Fruit fly (Drosophila melanogaster) whole organism, embryonic: ENCODE data around the gene LpR2.
A peak's percentile ranks its signal among the peaks of the same experiment; 100 is the strongest.

Experiments used
- Aef1 ChIP-seq: fragments of 200-800 bp; sonication (Bioruptor generic); IDR thresholded peaks from 3 replicates; pipeline ENCODE4 v1.3.6; 2022; ENCODE audit warnings: missing biosample characterization, missing genetic modification characterization
- CG10366 ChIP-seq: fragments of 200-800 bp; sonication (Bioruptor generic); IDR thresholded peaks from 2 replicates; pipeline ENCODE4 v1.3.6; 2022; ENCODE audit warnings: missing biosample characterization, missing genetic modification characterization
- CG10431 ChIP-seq: fragments of 200-800 bp; sonication (Bioruptor generic); optimal IDR thresholded peaks from 3 replicates; lab custom pipeline; 2018; ENCODE audit warnings: missing biosample characterization, mild to moderate bottlenecking, missing genetic modification characterization
- CG10565 ChIP-seq: fragments of 200-800 bp; sonication (Bioruptor generic); optimal IDR thresholded peaks from 3 replicates; lab custom pipeline; 2016; ENCODE audit warnings: missing biosample characterization, mild to moderate bottlenecking, missing genetic modification characterization
- CG11398 ChIP-seq: fragments of 200-800 bp; sonication (Bioruptor generic); optimal IDR thresholded peaks from 2 replicates; lab custom pipeline; 2016; ENCODE audit warnings: missing biosample characterization, missing genetic modification characterization
- CG11560 ChIP-seq: fragments of 200-800 bp; sonication (Bioruptor generic); IDR thresholded peaks from 3 replicates; pipeline ENCODE4 v1.3.6; 2022; ENCODE audit warnings: missing biosample characterization, missing genetic modification characterization
- CG11723 ChIP-seq: fragments of 200-800 bp; sonication (Bioruptor generic); optimal IDR thresholded peaks from 2 replicates; lab custom pipeline; 2017; ENCODE audit warnings: missing biosample characterization, mild to moderate bottlenecking, missing genetic modification characterization
- CG12744 ChIP-seq: fragments of 200-800 bp; sonication (Bioruptor generic); optimal IDR thresholded peaks from 2 replicates; lab custom pipeline; 2016; ENCODE audit warnings: missing biosample characterization, missing genetic modification characterization
- CG13424 ChIP-seq: fragments of 200-800 bp; sonication (Bioruptor generic); optimal IDR thresholded peaks from 2 replicates; lab custom pipeline; 2019; ENCODE audit warnings: missing biosample characterization, mild to moderate bottlenecking, missing genetic modification characterization, moderate library complexity
- CG15479 ChIP-seq: fragments of 200-800 bp; sonication (Bioruptor generic); optimal IDR thresholded peaks from 3 replicates; lab custom pipeline; 2019; ENCODE audit warnings: missing biosample characterization, mild to moderate bottlenecking, missing genetic modification characterization, moderate library complexity
- CG16815 ChIP-seq: fragments of 200-800 bp; sonication (Bioruptor generic); optimal IDR thresholded peaks from 3 replicates; lab custom pipeline; 2017; ENCODE audit warnings: missing biosample characterization, mild to moderate bottlenecking, missing genetic modification characterization
- CG1792 ChIP-seq: fragments of 200-800 bp; sonication (Bioruptor generic); optimal IDR thresholded peaks from 2 replicates; lab custom pipeline; 2016; ENCODE audit warnings: missing biosample characterization, missing genetic modification characterization
- CG2199 ChIP-seq: fragments of 200-800 bp; sonication (Bioruptor generic); IDR thresholded peaks from 3 replicates; pipeline ENCODE4 v1.3.6; 2022; ENCODE audit warnings: missing biosample characterization, missing genetic modification characterization
- CG34422 ChIP-seq: fragments of 200-800 bp; sonication (Bioruptor generic); IDR thresholded peaks from 3 replicates; pipeline ENCODE4 v1.3.6; 2022; ENCODE audit warnings: missing biosample characterization, missing genetic modification characterization
- CG7556 ChIP-seq: fragments of 200-800 bp; sonication (Bioruptor generic); optimal IDR thresholded peaks from 2 replicates; lab custom pipeline; 2017; ENCODE audit warnings: missing biosample characterization, mild to moderate bottlenecking, missing genetic modification characterization
- CG8478 ChIP-seq: fragments of >200 bp; optimal IDR thresholded peaks from 2 replicates; lab custom pipeline; 2018
- CG9727 ChIP-seq: fragments of 200-800 bp; sonication (Bioruptor generic); optimal IDR thresholded peaks from 3 replicates; lab custom pipeline; 2017; ENCODE audit warnings: missing biosample characterization, mild to moderate bottlenecking, missing genetic modification characterization
- CoRest ChIP-seq: fragments of 200-800 bp; sonication (Bioruptor generic); optimal IDR thresholded peaks from 3 replicates; lab custom pipeline; 2018; ENCODE audit warnings: missing biosample characterization, mild to moderate bottlenecking, missing genetic modification characterization, moderate library complexity
- CrebB ChIP-seq: fragments of 200-800 bp; sonication (Bioruptor generic); optimal IDR thresholded peaks from 3 replicates; lab custom pipeline; 2018; ENCODE audit warnings: missing biosample characterization, mild to moderate bottlenecking, missing genetic modification characterization
- D ChIP-seq, 2 experiments: fragments of 200-800 bp in 1 of 2; fragments of >200 bp in 1 of 2; sonication (Bioruptor generic) in 1 of 2; optimal IDR thresholded peaks; 2 replicates in 1 of 2; 3 replicates in 1 of 2; lab custom pipeline; 2017; ENCODE audit warnings: mild to moderate bottlenecking in 1 of 2, missing biosample characterization in 1 of 2, missing genetic modification characterization in 1 of 2, missing genetic modification reagents in 1 of 2
- Fer2 ChIP-seq: fragments of 200-800 bp; sonication (Bioruptor generic); optimal IDR thresholded peaks from 2 replicates; lab custom pipeline; 2018; ENCODE audit warnings: missing biosample characterization, mild to moderate bottlenecking, missing genetic modification characterization, moderate library complexity
- HLH4C ChIP-seq: fragments of 200-800 bp; sonication (Bioruptor generic); IDR thresholded peaks from 3 replicates; pipeline ENCODE4 v1.3.6; 2022; ENCODE audit warnings: missing biosample characterization, missing genetic modification characterization; ENCODE audit not compliant: partially characterized antibody
- HLH54F ChIP-seq: fragments of 200-800 bp; sonication (Bioruptor generic); optimal IDR thresholded peaks from 3 replicates; lab custom pipeline; 2016; ENCODE audit warnings: missing biosample characterization, missing genetic modification characterization
- Hr3 ChIP-seq: fragments of 200-800 bp; sonication (Bioruptor generic); optimal IDR thresholded peaks from 3 replicates; lab custom pipeline; 2016; ENCODE audit warnings: missing biosample characterization, missing genetic modification characterization
- Poxn ChIP-seq: fragments of 200-800 bp; sonication (Bioruptor generic); IDR thresholded peaks from 2 replicates; pipeline ENCODE4 v1.3.6; 2022; ENCODE audit warnings: missing biosample characterization, missing genetic modification characterization
- Sry-δ ChIP-seq: fragments of 200-800 bp; sonication (Bioruptor generic); optimal IDR thresholded peaks from 2 replicates; lab custom pipeline; 2016; ENCODE audit warnings: missing biosample characterization, missing genetic modification characterization
- Stat92E ChIP-seq, 3 experiments: fragments of >200 bp in 2 of 3; fragments of 200-800 bp in 1 of 3; sonication (Bioruptor generic) in 1 of 3; optimal IDR thresholded peaks; 2 replicates each; lab custom pipeline; 2017 to 2019; ENCODE audit warnings: missing biosample characterization in 3 of 3, missing genetic modification characterization in 3 of 3, mild to moderate bottlenecking in 1 of 3, moderate library complexity in 1 of 3
- Vsx1 ChIP-seq: fragments of 200-800 bp; sonication (Bioruptor generic); optimal IDR thresholded peaks from 2 replicates; lab custom pipeline; 2017; ENCODE audit warnings: missing biosample characterization, mild to moderate bottlenecking, missing genetic modification characterization, missing genetic modification reagents
- ase ChIP-seq: fragments of 200-800 bp; sonication (Bioruptor generic); IDR thresholded peaks from 3 replicates; pipeline ENCODE4 v1.3.6; 2022; ENCODE audit warnings: missing biosample characterization, missing genetic modification characterization
- bbx ChIP-seq: fragments of 200-800 bp; sonication (Bioruptor generic); IDR thresholded peaks from 2 replicates; pipeline ENCODE4 v1.3.6; 2022; ENCODE audit warnings: missing biosample characterization, missing genetic modification characterization; ENCODE audit not compliant: partially characterized antibody
- bcd ChIP-seq: fragments of 200-800 bp; sonication (Bioruptor generic); optimal IDR thresholded peaks from 2 replicates; lab custom pipeline; 2017; ENCODE audit warnings: missing biosample characterization, mild to moderate bottlenecking, missing genetic modification characterization
- dpn ChIP-seq, 2 experiments: fragments of 200-800 bp; sonication (Bioruptor generic); optimal IDR thresholded peaks; 3 replicates each; lab custom pipeline; 2016; ENCODE audit warnings: missing biosample characterization in 2 of 2, missing genetic modification characterization in 2 of 2
- eyg ChIP-seq: fragments of 200-800 bp; sonication (Bioruptor generic); optimal IDR thresholded peaks from 3 replicates; lab custom pipeline; 2016; ENCODE audit warnings: missing biosample characterization, missing genetic modification characterization
- fu2 ChIP-seq: fragments of 200-800 bp; sonication (Bioruptor generic); optimal IDR thresholded peaks from 2 replicates; lab custom pipeline; 2016; ENCODE audit warnings: missing biosample characterization, missing genetic modification characterization
- gfzf ChIP-seq: fragments of 200-800 bp; sonication (Bioruptor generic); optimal IDR thresholded peaks from 2 replicates; lab custom pipeline; 2016; ENCODE audit warnings: missing biosample characterization, mild to moderate bottlenecking, missing genetic modification characterization, moderate library complexity
- grau ChIP-seq: fragments of 200-800 bp; optimal IDR thresholded peaks from 3 replicates; lab custom pipeline; 2019; ENCODE audit warnings: missing biosample characterization, mild to moderate bottlenecking, missing genetic modification characterization, moderate library complexity
- grn ChIP-seq: fragments of 200-800 bp; sonication (Bioruptor generic); optimal IDR thresholded peaks from 3 replicates; lab custom pipeline; 2017; ENCODE audit warnings: missing biosample characterization, missing genetic modification characterization
- hth ChIP-seq: fragments of >200 bp; optimal IDR thresholded peaks from 2 replicates; lab custom pipeline; 2017; ENCODE audit warnings: inconsistent platforms
- mam ChIP-seq: fragments of 200-800 bp; sonication (Bioruptor generic); optimal IDR thresholded peaks from 3 replicates; lab custom pipeline; 2016; ENCODE audit warnings: missing biosample characterization, missing genetic modification characterization
- sd ChIP-seq: fragments of 200-800 bp; sonication (Bioruptor generic); optimal IDR thresholded peaks from 3 replicates; lab custom pipeline; 2018; ENCODE audit warnings: missing biosample characterization, mild to moderate bottlenecking, missing genetic modification characterization, moderate library complexity
- seq ChIP-seq: fragments of 200-800 bp; sonication (Bioruptor generic); IDR thresholded peaks from 2 replicates; pipeline ENCODE4 v1.3.6; 2022; ENCODE audit warnings: missing biosample characterization, missing genetic modification characterization
- sisA ChIP-seq: fragments of 200-800 bp; sonication (Bioruptor generic); IDR thresholded peaks from 2 replicates; pipeline ENCODE4 v1.3.6; 2022; ENCODE audit warnings: missing biosample characterization, missing genetic modification characterization
- slbo ChIP-seq: fragments of 200-800 bp; sonication (Bioruptor generic); IDR thresholded peaks from 2 replicates; pipeline ENCODE4 v1.3.6; 2022; ENCODE audit warnings: missing biosample characterization, missing genetic modification characterization
- sna ChIP-seq: fragments of 200-800 bp; sonication (Bioruptor generic); IDR thresholded peaks from 2 replicates; pipeline ENCODE4 v1.3.6; 2022; ENCODE audit warnings: missing biosample characterization, missing genetic modification characterization; ENCODE audit not compliant: partially characterized antibody
- sr ChIP-seq: fragments of 200-800 bp; sonication (Bioruptor generic); IDR thresholded peaks from 3 replicates; pipeline ENCODE4 v1.3.6; 2022; ENCODE audit warnings: missing biosample characterization, missing genetic modification characterization
- stc ChIP-seq: fragments of 200-800 bp; sonication (Bioruptor generic); IDR thresholded peaks from 2 replicates; pipeline ENCODE4 v1.3.6; 2022; ENCODE audit warnings: missing biosample characterization, missing genetic modification characterization
- sug ChIP-seq: fragments of 200-800 bp; optimal IDR thresholded peaks from 2 replicates; lab custom pipeline; 2019; ENCODE audit warnings: missing biosample characterization, mild to moderate bottlenecking, missing genetic modification characterization, moderate library complexity
- ttk ChIP-seq: fragments of 200-800 bp; sonication (Bioruptor generic); IDR thresholded peaks from 2 replicates; pipeline ENCODE4 v2.1.2; 2022; ENCODE audit warnings: missing biosample characterization, missing genetic modification characterization
- vnd ChIP-seq: fragments of 200-800 bp; sonication (Bioruptor generic); IDR thresholded peaks from 3 replicates; pipeline ENCODE4 v1.3.6; 2022; ENCODE audit warnings: missing biosample characterization, missing genetic modification characterization; ENCODE audit not compliant: partially characterized antibody
- yki ChIP-seq: fragments of >200 bp; optimal IDR thresholded peaks from 3 replicates; lab custom pipeline; 2018
- zfh1 ChIP-seq: fragments of 200-800 bp; sonication (Bioruptor generic); IDR thresholded peaks from 3 replicates; pipeline ENCODE4 v1.3.6; 2022; ENCODE audit warnings: missing biosample characterization, missing genetic modification characterization

Gene LpR2

dm6 chr3R:25661531-25662193, 78.6 kb downstream of the LpR2 start, which contains the start of gene RASSF8 (continued):
- TF ChIP-seq CrebB (tag; lab: Kevin White, UChicago): no peak
- peak; percentile 66 for TF ChIP-seq gfzf (GFP tag; lab: Kevin White, UChicago)
- no peak for TF ChIP-seq yki
- no peak for TF ChIP-seq Vsx1 (GFP tag; lab: Kevin White, UChicago)
- TF ChIP-seq CG10431 (GFP tag; lab: Kevin White, UChicago): no peak
- no peak for TF ChIP-seq ase
- TF ChIP-seq bbx: peak; percentile 64
- no peak for TF ChIP-seq CG12744
- TF ChIP-seq CG1792: no peak
- TF ChIP-seq grn (GFP tag; lab: Kevin White, UChicago): no peak
- TF ChIP-seq stc (GFP tag; lab: Robert Waterston, UW): no peak
- TF ChIP-seq D (optimal IDR thresholded peaks at IDR 0.05; lab: Kevin White, UChicago): no peak
- no peak for TF ChIP-seq D (GFP tag; optimal IDR thresholded peaks at IDR 0.05; lab: Kevin White, UChicago)
- TF ChIP-seq Aef1: peak; percentile 66
- TF ChIP-seq sna (GFP tag; lab: Robert Waterston, UW): peak; percentile 46; the same call in 1 of the 2 replicates
- no peak for TF ChIP-seq ttk (GFP tag; lab: Robert Waterston, UW)
- TF ChIP-seq CG11560 (tag; lab: Robert Waterston, UW): no peak
- peak; percentile 14 for TF ChIP-seq bcd (GFP tag; lab: Kevin White, UChicago)
- no peak for TF ChIP-seq Poxn
- TF ChIP-seq CG8478: no peak
- TF ChIP-seq Sry-δ (GFP tag; lab: Kevin White, UChicago): peak; percentile 77
- no peak for TF ChIP-seq CG11398
- TF ChIP-seq grau: no peak
- peak; percentile 8 to 45 for TF ChIP-seq dpn (GFP tag; optimal IDR thresholded peaks at IDR 0.05; lab: Kevin White, UChicago)
- peak; percentile 50; the same call in 1 of the 2 replicates for TF ChIP-seq CG10366
- no peak for TF ChIP-seq CG15479 (GFP tag; lab: Kevin White, UChicago)
- TF ChIP-seq sr (GFP tag; lab: Robert Waterston, UW): no peak
- peak; percentile 66 for TF ChIP-seq vnd
- no peak for TF ChIP-seq hth (lab: Kevin White, UChicago)
- TF ChIP-seq sisA (GFP tag; lab: Robert Waterston, UW): no peak
- TF ChIP-seq sug (tag; lab: Kevin White, UChicago): peak; percentile 38
- TF ChIP-seq CG13424 (tag; lab: Kevin White, UChicago): peak; percentile 20
- TF ChIP-seq CG34422 (GFP tag; lab: Robert Waterston, UW): no peak
- no peak for TF ChIP-seq CG10565 (GFP tag; lab: Kevin White, UChicago)
- TF ChIP-seq eyg (GFP tag; lab: Kevin White, UChicago): no peak
- no peak for TF ChIP-seq CG2199 (GFP tag; lab: Robert Waterston, UW)
- peak; percentile 56 for TF ChIP-seq CG9727 (GFP tag; lab: Kevin White, UChicago)
- no peak for TF ChIP-seq CG11723 (GFP tag; lab: Kevin White, UChicago)
- TF ChIP-seq CG16815 (GFP tag; lab: Kevin White, UChicago): no peak
- TF ChIP-seq sd: peak; percentile 58
- peak; percentile 68 for TF ChIP-seq HLH4C (GFP tag; lab: Robert Waterston, UW)
- TF ChIP-seq slbo (GFP tag; lab: Robert Waterston, UW): peak; percentile 78
- peak; percentile 41 for TF ChIP-seq mam
- TF ChIP-seq fu2 (GFP tag; lab: Kevin White, UChicago): no peak
- no peak for TF ChIP-seq seq (GFP tag; lab: Robert Waterston, UW)
- TF ChIP-seq zfh1 (GFP tag; lab: Robert Waterston, UW): no peak
- no peak for TF ChIP-seq CG7556 (GFP tag; lab: Kevin White, UChicago)
- TF ChIP-seq Hr3 (GFP tag; lab: Kevin White, UChicago): no peak
- TF ChIP-seq Fer2 (tag; lab: Kevin White, UChicago): no peak
- TF ChIP-seq HLH54F: peak; percentile 60
- TF ChIP-seq CoRest (tag; lab: Kevin White, UChicago): peak; percentile 57
- no peak for TF ChIP-seq Stat92E (GFP tag; optimal IDR thresholded peaks at IDR 0.05; lab: Kevin White, UChicago)
